Worm (Caenorhabditis elegans): ENCODE measurements around the gene C26E1.1.

DNA sequence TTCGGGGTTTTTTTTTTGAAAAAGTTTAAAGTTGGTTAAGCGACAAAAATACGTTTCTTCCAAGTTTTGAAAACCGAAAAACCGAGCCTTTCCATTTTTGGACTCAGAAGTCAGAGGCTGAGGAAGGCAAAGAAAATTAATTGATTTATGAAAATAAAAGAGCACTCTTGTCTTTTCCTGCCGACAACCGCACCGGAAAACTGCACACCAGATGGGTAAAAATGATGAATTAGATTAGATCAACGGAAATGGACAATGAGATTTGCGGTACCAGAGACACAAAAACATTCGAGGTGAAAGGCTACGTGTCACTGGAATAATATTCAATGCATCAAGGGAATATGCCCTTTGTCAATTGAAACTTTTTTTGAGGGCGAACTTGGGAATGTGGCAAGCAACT, 2.8 kb upstream of the C26E1.1 start:
- TF ChIP-seq ztf-29 (GFP tag; IDR thresholded peaks at IDR 0.05) (no peak), ztf-23 (GFP tag; IDR thresholded peaks at IDR 0.05) (no peak), cog-1 (tag; optimal IDR thresholded peaks at IDR 0.05) (no peak), ref-1 (GFP tag; conservative IDR thresholded peaks at IDR 0.05) (no peak), flt-1 (GFP tag; IDR thresholded peaks at IDR 0.05) (no peak), T22C8.4 (GFP tag; IDR thresholded peaks at IDR 0.05) (no peak), tab-1 (GFP tag; IDR thresholded peaks at IDR 0.05) (no peak)

Data from whole organism, midembryonic.